Fruit fly (Drosophila melanogaster): ENCODE data around the gene Lasp.

Gene Lasp

DNA sequence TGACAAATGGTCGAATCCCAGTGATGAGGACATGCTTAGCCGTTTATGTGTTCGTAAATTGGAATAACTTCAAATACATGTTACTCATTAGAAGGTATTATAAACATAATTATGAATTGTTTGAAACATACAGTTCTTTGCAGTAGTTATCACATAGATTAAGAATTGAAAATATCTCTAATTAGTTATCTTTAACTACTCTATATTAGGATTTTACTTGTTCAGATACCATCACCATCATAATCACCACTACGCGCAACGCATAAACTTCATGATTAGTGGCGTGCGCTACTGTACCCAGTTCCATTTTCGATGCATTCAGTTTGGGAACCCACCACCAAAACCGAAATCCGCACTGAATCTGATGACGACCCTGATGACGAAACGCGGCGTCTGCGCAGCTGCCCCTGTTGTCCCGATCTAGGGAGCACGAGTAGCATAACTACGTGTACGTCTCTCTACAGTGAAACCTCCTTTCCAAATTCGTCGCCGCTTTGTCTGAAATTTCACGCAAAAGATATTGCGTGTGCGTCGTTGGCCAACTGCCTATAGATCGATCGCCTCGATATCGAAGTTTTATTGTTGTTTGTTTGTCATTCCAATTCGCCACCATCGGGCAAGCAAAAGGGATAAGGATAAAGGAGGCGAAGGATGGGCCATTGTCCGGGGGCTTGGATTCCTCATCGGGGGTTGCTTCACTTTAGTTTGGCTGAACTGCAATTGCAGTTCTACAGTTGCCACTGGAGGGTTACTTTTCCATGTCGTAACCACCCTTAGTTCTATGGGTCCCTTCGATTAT lies 32.6 kb upstream of the Lasp start:
- TF ChIP-seq Myc (optimal IDR thresholded peaks at IDR 0.05): no peak
- no peak for TF ChIP-seq psq (optimal IDR thresholded peaks at IDR 0.05)
- no peak for TF ChIP-seq Sin3A (optimal IDR thresholded peaks at IDR 0.05)
- TF ChIP-seq insv (optimal IDR thresholded peaks at IDR 0.05): no peak
- TF ChIP-seq h (optimal IDR thresholded peaks at IDR 0.05): no peak
- TF ChIP-seq ttk (optimal IDR thresholded peaks at IDR 0.05): no peak

DNA sequence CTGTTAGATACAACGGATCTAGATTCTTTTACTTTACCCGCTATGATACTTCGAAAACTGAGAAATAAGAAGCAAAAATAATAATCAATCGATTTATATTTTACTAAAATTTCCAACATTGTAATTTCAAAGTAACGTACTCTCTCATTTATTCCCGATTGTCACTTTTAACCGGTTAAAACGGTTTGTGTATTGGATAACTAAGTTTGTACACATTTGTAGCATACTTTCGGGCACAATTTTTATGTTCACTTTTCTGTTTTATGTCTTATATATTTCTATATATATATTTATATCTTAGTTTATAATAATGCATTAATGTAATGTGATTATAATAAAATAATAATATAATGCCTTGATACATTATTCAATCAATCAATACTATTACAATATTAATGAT lies 30.2 kb upstream of the Lasp start:
- TF ChIP-seq ttk (optimal IDR thresholded peaks at IDR 0.05) (no peak), Myc (optimal IDR thresholded peaks at IDR 0.05) (no peak), insv (optimal IDR thresholded peaks at IDR 0.05) (no peak)

DNA sequence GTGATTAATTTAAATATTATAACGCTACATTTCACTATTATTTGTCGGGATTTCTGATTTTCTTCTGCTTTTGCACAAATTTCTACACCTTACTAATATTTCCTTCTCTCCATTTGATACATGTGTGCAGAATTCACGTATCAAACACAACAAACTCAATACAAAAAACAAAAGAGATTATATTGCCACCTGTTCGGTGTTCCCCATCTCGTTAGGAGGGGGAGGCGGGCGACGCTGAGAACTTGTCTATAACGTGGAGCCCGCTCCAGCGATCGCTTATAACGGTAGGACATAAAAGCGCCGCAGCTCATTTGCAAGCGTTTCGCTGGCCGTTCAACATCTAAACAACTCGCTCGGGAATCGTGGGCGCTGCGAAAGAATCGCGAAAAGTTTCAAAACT lies 21.8 kb upstream of the Lasp start, which contains the start of gene CG9701:
TSS of gene CG9701 (plus strand) at position 301 of the 400 bp plus-strand sequence.
- no peak for TF ChIP-seq h (optimal IDR thresholded peaks at IDR 0.05)
- no peak for TF ChIP-seq psq (optimal IDR thresholded peaks at IDR 0.05)
- no peak for TF ChIP-seq ttk (optimal IDR thresholded peaks at IDR 0.05)
- no peak for TF ChIP-seq Myc (optimal IDR thresholded peaks at IDR 0.05)
- TF ChIP-seq insv (optimal IDR thresholded peaks at IDR 0.05): no peak

DNA sequence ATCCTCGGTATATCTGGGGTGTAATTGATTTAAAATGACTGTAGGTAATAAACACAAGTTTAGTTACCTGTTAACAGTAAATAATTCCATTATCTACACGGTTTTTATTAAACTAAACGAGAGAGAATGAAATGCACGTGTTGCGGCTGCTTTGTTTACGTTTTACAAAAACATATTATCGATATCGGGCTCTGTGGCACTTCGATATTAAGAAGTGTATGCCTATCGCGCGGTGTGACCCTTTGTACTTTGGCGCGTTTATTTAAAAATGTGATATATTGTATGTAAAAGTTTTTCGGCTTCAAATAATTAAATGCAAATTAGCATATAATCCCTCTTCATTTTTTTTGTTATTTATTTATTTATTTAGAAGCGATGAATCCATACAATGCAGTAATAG lies 19.2 kb upstream of the Lasp start, which contains the start of gene Dbp73D:
TSS of gene Dbp73D (minus strand) at position 174 of the 400 bp plus-strand sequence.
- no peak for TF ChIP-seq Sin3A (optimal IDR thresholded peaks at IDR 0.05)
- TF ChIP-seq ttk (optimal IDR thresholded peaks at IDR 0.05): no peak
- TF ChIP-seq psq (optimal IDR thresholded peaks at IDR 0.05): no peak
- TF ChIP-seq insv (optimal IDR thresholded peaks at IDR 0.05): no peak
- TF ChIP-seq h (optimal IDR thresholded peaks at IDR 0.05): no peak
- TF ChIP-seq Myc (optimal IDR thresholded peaks at IDR 0.05): no peak

DNA sequence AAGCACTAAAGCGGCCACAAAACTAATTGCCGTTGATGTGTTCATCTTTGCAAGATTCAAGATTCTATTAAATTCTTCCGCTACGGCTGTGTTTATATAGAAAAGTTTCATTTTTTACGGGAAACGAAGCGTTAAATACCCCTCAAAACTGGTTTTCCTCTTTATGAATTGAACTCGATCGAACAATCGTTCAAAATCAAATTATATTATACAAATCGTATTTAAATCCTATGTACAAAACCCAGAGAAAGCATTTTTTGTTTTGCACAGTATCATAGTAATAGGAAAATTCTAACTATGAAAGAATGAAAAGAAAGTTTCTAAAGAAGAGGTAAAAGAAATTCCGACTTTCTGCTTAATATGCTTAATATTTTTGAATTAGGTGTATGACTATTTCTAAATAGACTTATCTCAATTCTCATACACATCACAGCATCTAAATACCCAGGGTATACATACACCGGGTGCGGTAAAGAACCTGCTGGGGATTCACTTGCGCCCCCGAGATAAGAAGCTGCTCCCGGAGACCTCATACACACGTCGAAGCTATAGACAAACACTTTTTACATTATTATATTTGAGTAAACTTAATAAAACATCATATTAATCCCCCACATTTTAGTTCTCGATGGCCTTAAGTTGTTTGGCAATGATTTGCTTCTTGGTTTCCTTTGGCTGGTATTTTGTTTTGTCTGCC lies 16.6 kb upstream of the Lasp start, which contains the start of gene PGRP-SB1:
TSS of gene PGRP-SB1 (minus strand) at position 51 of the 697 bp plus-strand sequence.
- TF ChIP-seq insv (optimal IDR thresholded peaks at IDR 0.05) (no peak), Sin3A (optimal IDR thresholded peaks at IDR 0.05) (no peak), Myc (optimal IDR thresholded peaks at IDR 0.05) (no peak), psq (optimal IDR thresholded peaks at IDR 0.05) (no peak), ttk (optimal IDR thresholded peaks at IDR 0.05) (no peak), h (optimal IDR thresholded peaks at IDR 0.05) (no peak)

DNA sequence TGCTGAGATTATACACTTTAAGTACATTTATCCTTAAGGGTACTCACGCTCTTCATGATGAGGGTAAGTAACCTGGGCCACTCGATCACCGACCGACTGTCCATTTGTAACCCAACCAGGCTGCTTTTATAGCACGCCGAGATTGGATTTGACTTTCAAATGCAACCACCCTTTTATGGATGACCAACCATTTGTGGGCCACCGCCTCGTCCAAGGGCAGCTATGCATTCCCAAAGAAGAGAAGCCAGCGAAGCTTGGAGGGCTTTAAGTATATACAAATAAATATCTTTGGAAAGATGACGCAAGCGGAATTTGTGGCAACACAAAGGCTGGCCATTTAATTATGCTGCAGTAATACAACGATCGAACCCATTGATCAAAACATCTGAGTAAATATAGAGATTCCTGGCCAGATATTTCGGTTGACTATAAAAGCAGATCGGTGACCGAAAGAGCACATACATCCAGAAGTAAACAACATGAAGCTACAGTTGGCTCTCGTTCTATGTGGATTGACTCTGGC lies 14.7 kb upstream of the Lasp start, which contains the start of the genes CG13026 and PGRP-SB2:
TSS of gene CG13026 (minus strand) at position 101 of the 523 bp plus-strand sequence.
TSS of gene PGRP-SB2 (plus strand) at position 473 of the 523 bp plus-strand sequence.
- TF ChIP-seq Myc (optimal IDR thresholded peaks at IDR 0.05) (no peak), h (optimal IDR thresholded peaks at IDR 0.05) (no peak), ttk (optimal IDR thresholded peaks at IDR 0.05) (no peak), psq (optimal IDR thresholded peaks at IDR 0.05) (no peak), insv (optimal IDR thresholded peaks at IDR 0.05) (no peak), Sin3A (optimal IDR thresholded peaks at IDR 0.05) (no peak)

DNA sequence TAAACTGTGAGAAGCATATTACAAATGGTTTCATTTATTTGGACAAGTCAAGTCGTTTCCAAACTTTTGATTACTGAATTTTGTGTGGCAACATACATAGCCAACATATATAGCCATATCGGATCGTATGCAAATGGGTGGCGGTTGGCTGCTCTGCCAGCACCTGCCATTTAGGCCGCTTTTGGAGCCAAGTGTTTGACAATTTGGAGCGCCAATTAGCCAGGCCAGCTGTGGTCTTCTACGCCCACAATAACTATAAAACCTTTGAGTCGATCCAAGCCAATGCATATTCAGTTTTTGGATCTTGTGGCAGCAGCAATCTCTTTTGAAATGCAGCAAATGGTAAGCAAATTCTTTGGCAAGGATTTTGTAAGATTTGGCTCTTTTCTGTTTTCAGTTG lies 13.1 kb upstream of the Lasp start, which contains the start of gene CG13031:
TSS of gene CG13031 (plus strand) at position 301 of the 400 bp plus-strand sequence.
- no peak for TF ChIP-seq insv (optimal IDR thresholded peaks at IDR 0.05)
- no peak for TF ChIP-seq h (optimal IDR thresholded peaks at IDR 0.05)
- TF ChIP-seq Myc (optimal IDR thresholded peaks at IDR 0.05): no peak
- TF ChIP-seq psq (optimal IDR thresholded peaks at IDR 0.05): no peak
- no peak for TF ChIP-seq Sin3A (optimal IDR thresholded peaks at IDR 0.05)
- no peak for TF ChIP-seq ttk (optimal IDR thresholded peaks at IDR 0.05)

DNA sequence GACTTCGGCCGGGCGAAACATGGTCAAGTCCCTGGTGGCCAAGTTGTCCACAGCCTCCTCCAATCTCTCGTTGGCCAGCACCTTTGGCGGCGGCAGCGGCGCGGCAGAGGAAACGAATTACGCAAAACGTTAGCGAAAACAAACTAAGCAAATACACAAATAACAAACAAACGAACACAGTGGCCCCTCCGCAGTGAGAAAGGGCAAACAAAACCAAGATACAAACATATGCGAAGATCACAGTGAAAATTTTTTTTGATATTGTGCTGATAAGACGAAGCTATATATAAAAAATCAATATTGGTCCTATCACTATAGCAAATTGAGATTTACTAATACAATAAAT lies 2.7 kb upstream of the Lasp start:
- TF ChIP-seq Myc (optimal IDR thresholded peaks at IDR 0.05) (no peak), insv (optimal IDR thresholded peaks at IDR 0.05) (no peak), h (optimal IDR thresholded peaks at IDR 0.05) (no peak), ttk (optimal IDR thresholded peaks at IDR 0.05) (no peak), Sin3A (optimal IDR thresholded peaks at IDR 0.05) (no peak), psq (optimal IDR thresholded peaks at IDR 0.05) (no peak)

DNA sequence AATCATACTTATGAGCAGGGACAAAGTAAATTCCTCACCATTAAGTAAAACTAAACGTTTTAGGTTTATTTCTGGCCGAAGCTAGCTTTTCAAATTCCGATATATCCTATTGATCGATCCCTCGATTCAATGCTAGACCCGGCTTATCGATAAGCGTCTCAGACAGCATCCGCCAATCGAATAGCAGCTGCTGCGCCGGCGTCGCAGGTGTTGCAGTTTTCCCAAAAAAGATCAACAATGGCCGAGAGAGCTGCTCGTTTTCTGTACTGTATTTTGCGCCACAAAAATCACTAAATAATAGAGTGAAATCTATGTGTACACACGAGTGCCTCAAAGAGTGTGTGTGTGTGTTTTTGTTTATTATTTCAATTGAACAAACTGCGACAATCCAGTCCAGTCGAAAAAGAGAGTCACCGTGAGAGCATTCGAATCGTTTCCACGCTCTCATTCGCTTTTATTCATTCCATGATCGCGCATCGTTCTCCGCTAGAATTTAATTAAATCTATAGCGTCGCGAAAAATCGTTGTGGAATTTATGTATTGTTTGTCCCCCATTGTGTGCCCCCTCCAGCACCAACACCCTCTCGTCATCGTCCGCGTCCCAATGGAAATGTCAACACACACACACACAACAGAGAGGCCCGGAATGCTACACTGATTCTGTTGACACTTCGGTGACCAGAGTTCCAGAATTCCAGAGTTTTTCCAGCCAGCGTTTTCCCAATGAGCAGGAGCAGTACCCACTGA lies 2.1 kb upstream of the Lasp start:
- no peak for TF ChIP-seq Myc (optimal IDR thresholded peaks at IDR 0.05)
- no peak for TF ChIP-seq Sin3A (optimal IDR thresholded peaks at IDR 0.05)
- no peak for TF ChIP-seq psq (optimal IDR thresholded peaks at IDR 0.05)
- TF ChIP-seq ttk (optimal IDR thresholded peaks at IDR 0.05): no peak
- no peak for TF ChIP-seq insv (optimal IDR thresholded peaks at IDR 0.05)
- TF ChIP-seq h (optimal IDR thresholded peaks at IDR 0.05): no peak

DNA sequence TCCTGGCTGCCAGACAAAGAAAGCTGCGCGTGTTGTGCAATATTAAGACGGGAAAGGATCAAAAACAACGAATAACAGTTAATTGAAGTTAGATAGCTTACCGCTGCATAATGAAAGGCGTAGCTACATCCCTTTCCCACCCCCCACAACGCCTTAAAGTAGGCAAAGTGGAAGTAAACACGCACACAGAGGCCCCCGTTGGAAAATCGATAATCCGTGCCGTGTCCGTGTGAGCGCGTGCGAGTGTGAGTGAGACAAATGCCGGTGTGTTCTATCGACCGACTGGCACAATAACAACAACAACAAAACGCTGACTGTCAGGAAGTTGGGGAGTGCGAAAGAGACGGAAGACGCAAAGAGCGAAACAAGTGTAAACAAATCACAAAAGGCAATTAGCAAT lies 894 bp upstream of the Lasp start:
- TF ChIP-seq insv (optimal IDR thresholded peaks at IDR 0.05): no peak
- no peak for TF ChIP-seq psq (optimal IDR thresholded peaks at IDR 0.05)
- TF ChIP-seq ttk (optimal IDR thresholded peaks at IDR 0.05): no peak
- TF ChIP-seq h (optimal IDR thresholded peaks at IDR 0.05): no peak

DNA sequence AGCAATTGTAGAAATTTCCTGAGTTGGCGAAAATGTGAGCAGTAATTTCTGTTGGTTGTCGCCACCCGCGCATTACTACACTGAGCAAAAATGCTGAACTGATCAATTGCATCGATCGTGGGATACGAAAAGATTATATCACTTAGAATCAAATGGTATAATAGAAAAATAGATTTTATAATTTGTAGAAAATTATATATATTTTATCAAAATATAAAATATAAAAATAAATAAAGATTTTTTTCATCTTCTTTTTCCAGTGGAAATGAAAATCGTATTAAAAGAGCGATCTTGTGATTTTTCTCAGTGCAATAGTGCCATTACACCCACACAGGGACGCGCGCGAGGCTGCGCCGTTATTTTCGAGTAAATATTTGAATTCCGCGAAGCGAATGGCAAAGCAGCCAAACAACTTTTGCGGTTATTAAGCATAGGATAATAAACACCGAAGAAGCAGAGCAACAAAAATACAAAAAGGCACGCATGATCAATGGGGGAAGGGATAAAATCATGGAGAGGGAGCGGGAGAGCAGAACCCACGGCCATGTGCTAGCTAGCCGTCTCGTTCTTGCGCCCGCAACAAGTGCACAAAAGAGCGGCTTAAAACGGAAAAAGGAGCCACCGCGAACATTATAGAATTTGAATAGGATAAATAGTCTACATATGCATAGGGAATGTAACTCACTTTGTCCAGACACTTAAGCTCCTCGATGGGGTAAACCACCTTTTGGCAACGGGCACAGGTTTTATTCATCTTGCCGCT lies 1.0 kb downstream of the Lasp start:
- no peak for TF ChIP-seq Myc (optimal IDR thresholded peaks at IDR 0.05)
- no peak for TF ChIP-seq h (optimal IDR thresholded peaks at IDR 0.05)
- TF ChIP-seq insv (optimal IDR thresholded peaks at IDR 0.05): no peak
- no peak for TF ChIP-seq ttk (optimal IDR thresholded peaks at IDR 0.05)
- no peak for TF ChIP-seq Sin3A (optimal IDR thresholded peaks at IDR 0.05)
- TF ChIP-seq psq (optimal IDR thresholded peaks at IDR 0.05): no peak

Measured in Kc167 (cell line).